Fruit fly (Drosophila melanogaster): ENCODE data around the gene CG42504.

The CG42504 gene

dm6 chr3R:12078961-12079360 is 47.4 kb upstream of the CG42504 start (continued):
- peak; percentile 68 for TF ChIP-seq wdn (GFP tag; IDR thresholded peaks at IDR 0.05)
- TF ChIP-seq CG3726 (GFP tag; IDR thresholded peaks at IDR 0.05) = peak; percentile 38; the same call in 1 of the 3 replicates
- peak; percentile 93 for TF ChIP-seq lab (GFP tag; optimal IDR thresholded peaks at IDR 0.05)
- peak; percentile 86 for TF ChIP-seq tgo (GFP tag; IDR thresholded peaks at IDR 0.05)
- no peak for TF ChIP-seq hb (GFP tag; IDR thresholded peaks at IDR 0.05; ENCODE audit: partially characterized antibody)
- TF ChIP-seq schlank (tag; optimal IDR thresholded peaks at IDR 0.05) = peak; percentile 39
- TF ChIP-seq CG12769 (tag; optimal IDR thresholded peaks at IDR 0.05) = no peak
- TF ChIP-seq Fer1 (GFP tag; optimal IDR thresholded peaks at IDR 0.05) = no peak
- TF ChIP-seq Atf3 (GFP tag; optimal IDR thresholded peaks at IDR 0.05) = no peak
- peak; percentile 66 for TF ChIP-seq Sox100B (GFP tag; optimal IDR thresholded peaks at IDR 0.05)
- peak; percentile 68 for TF ChIP-seq BtbVII (GFP tag; optimal IDR thresholded peaks at IDR 0.05)
- TF ChIP-seq p53 (GFP tag; optimal IDR thresholded peaks at IDR 0.05) = no peak
- TF ChIP-seq peb (GFP tag; IDR thresholded peaks at IDR 0.05) = peak; percentile 46; the same call in 1 of the 2 replicates
- no peak for TF ChIP-seq CTCF (GFP tag; optimal IDR thresholded peaks at IDR 0.05)
- peak; percentile 71; the same call in 2 of the 3 replicates for TF ChIP-seq gce (GFP tag; IDR thresholded peaks at IDR 0.05)
- no peak for TF ChIP-seq tll (GFP tag; optimal IDR thresholded peaks at IDR 0.05)
- TF ChIP-seq D (optimal IDR thresholded peaks at IDR 0.05) = no peak
- no peak for TF ChIP-seq D (GFP tag; optimal IDR thresholded peaks at IDR 0.05)
- no peak for TF ChIP-seq Neu2 (GFP tag; optimal IDR thresholded peaks at IDR 0.05; ENCODE audit: borderline replicate concordance)
- TF ChIP-seq salm (tag; optimal IDR thresholded peaks at IDR 0.05) = no peak
- TF ChIP-seq H2.0 (GFP tag; IDR thresholded peaks at IDR 0.05) = peak; percentile 80
- TF ChIP-seq cas (GFP tag; IDR thresholded peaks at IDR 0.05) = 0 out of 2 replicates have a peak, but pooled peaks have one; percentile 33
- TF ChIP-seq tup (GFP tag; optimal IDR thresholded peaks at IDR 0.05) = no peak
- no peak for TF ChIP-seq sqz (GFP tag; optimal IDR thresholded peaks at IDR 0.05)
- no peak for TF ChIP-seq grn (GFP tag; optimal IDR thresholded peaks at IDR 0.05)
- peak; percentile 56 for TF ChIP-seq CG6854 (GFP tag; optimal IDR thresholded peaks at IDR 0.05)
- no peak for TF ChIP-seq ato (GFP tag; IDR thresholded peaks at IDR 0.05; ENCODE audit: partially characterized antibody)
- no peak for TF ChIP-seq ac (GFP tag; optimal IDR thresholded peaks at IDR 0.05)
- TF ChIP-seq unc-4 (GFP tag; IDR thresholded peaks at IDR 0.05; ENCODE audit: partially characterized antibody) = no peak
- no peak for TF ChIP-seq lilli (GFP tag; optimal IDR thresholded peaks at IDR 0.05)
- no peak for TF ChIP-seq sr (GFP tag; IDR thresholded peaks at IDR 0.05)
- TF ChIP-seq CG1647 (GFP tag; optimal IDR thresholded peaks at IDR 0.05) = no peak
- peak; percentile 25 for TF ChIP-seq CG6654 (GFP tag; optimal IDR thresholded peaks at IDR 0.05)
- no peak for TF ChIP-seq ftz-f1 (GFP tag; optimal IDR thresholded peaks at IDR 0.05)
- TF ChIP-seq bsh (GFP tag; optimal IDR thresholded peaks at IDR 0.05) = no peak
- TF ChIP-seq CG9609 (GFP tag; optimal IDR thresholded peaks at IDR 0.05) = no peak
- no peak for TF ChIP-seq Sry-β (GFP tag; optimal IDR thresholded peaks at IDR 0.05)
- no peak for TF ChIP-seq repo (GFP tag; optimal IDR thresholded peaks at IDR 0.05)
- peak; percentile 79 for TF ChIP-seq CG10147 (GFP tag; optimal IDR thresholded peaks at IDR 0.05)
- peak; percentile 74 for TF ChIP-seq CG7357 (GFP tag; IDR thresholded peaks at IDR 0.05)
- no peak for TF ChIP-seq fru (optimal IDR thresholded peaks at IDR 0.05)
- TF ChIP-seq Camta (GFP tag; optimal IDR thresholded peaks at IDR 0.05) = no peak
- TF ChIP-seq CG8388 (GFP tag; optimal IDR thresholded peaks at IDR 0.05) = peak; percentile 69
- no peak for TF ChIP-seq vfl (GFP tag; optimal IDR thresholded peaks at IDR 0.05)
- TF ChIP-seq eyg (GFP tag; optimal IDR thresholded peaks at IDR 0.05) = no peak
- TF ChIP-seq CG5245 (GFP tag; optimal IDR thresholded peaks at IDR 0.05) = peak; percentile 18
- TF ChIP-seq GATAe (GFP tag; conservative IDR thresholded peaks at IDR 0.05) = no peak
- peak; percentile 45 for TF ChIP-seq CG4328 (GFP tag; optimal IDR thresholded peaks at IDR 0.05)
- TF ChIP-seq grau (tag; optimal IDR thresholded peaks at IDR 0.05) = peak; percentile 79
- peak; percentile 49; the same call in 3 of the 4 replicates for TF ChIP-seq Gug (GFP tag; IDR thresholded peaks at IDR 0.05)
- no peak for TF ChIP-seq CG6791 (GFP tag; IDR thresholded peaks at IDR 0.05; ENCODE audit: partially characterized antibody)
- TF ChIP-seq vnd (GFP tag; IDR thresholded peaks at IDR 0.05; ENCODE audit: partially characterized antibody) = no peak
